Worm (Caenorhabditis elegans): ENCODE results near the gene T05C7.4.
"Not testable (repeated sequence)": the region's sequence is repeated elsewhere in the genome, so short reads cannot be mapped to it uniquely, and the experiment has no call there.

The T05C7.4 gene

ce11 chrIV:73175-73574 is 19.7 kb upstream of the T05C7.4 start:
- no peak for TF ChIP-seq pha-4 (tag; optimal IDR thresholded peaks at IDR 0.05)
- TF ChIP-seq lsy-2 (tag; optimal IDR thresholded peaks at IDR 0.05), result no peak
- no peak for TF ChIP-seq mls-2 (tag; optimal IDR thresholded peaks at IDR 0.05)
- TF ChIP-seq elt-3 (tag; optimal IDR thresholded peaks at IDR 0.05), result no peak
- TF ChIP-seq drap-1 (GFP tag; optimal IDR thresholded peaks at IDR 0.05), result no peak
- no peak for TF ChIP-seq nhr-76 (tag; optimal IDR thresholded peaks at IDR 0.05)
- no peak for TF ChIP-seq nhr-237 (tag; optimal IDR thresholded peaks at IDR 0.05)
- TF ChIP-seq zip-8 (tag; optimal IDR thresholded peaks at IDR 0.05), result no peak
- TF ChIP-seq lin-13 (tag; optimal IDR thresholded peaks at IDR 0.05), result no peak
- TF ChIP-seq M03D4.4 (tag; optimal IDR thresholded peaks at IDR 0.05), result no peak
- TF ChIP-seq hlh-1 (tag; optimal IDR thresholded peaks at IDR 0.05), result no peak
- no peak for TF ChIP-seq ceh-43 (GFP tag; optimal IDR thresholded peaks at IDR 0.05)
- no peak for TF ChIP-seq sem-2 (GFP tag; optimal IDR thresholded peaks at IDR 0.05)
- no peak for TF ChIP-seq mep-1 (tag; optimal IDR thresholded peaks at IDR 0.05)
- no peak for TF ChIP-seq unc-62 (GFP tag; optimal IDR thresholded peaks at IDR 0.05)
- TF ChIP-seq blmp-1 (tag; optimal IDR thresholded peaks at IDR 0.05), result no peak
- no peak for TF ChIP-seq ceh-83 (GFP tag; optimal IDR thresholded peaks at IDR 0.05)

- TF ChIP-seq zip-8 (tag; optimal IDR thresholded peaks at IDR 0.05) (peak; percentile 95), snpc-4 (tag; optimal IDR thresholded peaks at IDR 0.05) (no peak)
Measured at ce11 chrIV:71266-71665, 17.8 kb upstream of the T05C7.4 start.

ce11 chrIV:61448-61847 is 8.0 kb upstream of the T05C7.4 start, which contains the start of gene T05C7.7:
Gene T05C7.7 (plus strand): TSS chrIV:61748.
- TF ChIP-seq nhr-76 (tag; optimal IDR thresholded peaks at IDR 0.05); flh-1 (GFP tag; optimal IDR thresholded peaks at IDR 0.05); snpc-4 (tag; optimal IDR thresholded peaks at IDR 0.05): not testable (repeated sequence)

- TF ChIP-seq elt-3 (tag; optimal IDR thresholded peaks at IDR 0.05) (no peak), unc-39 (tag; optimal IDR thresholded peaks at IDR 0.05) (no peak), drap-1 (GFP tag; optimal IDR thresholded peaks at IDR 0.05) (no peak), lsy-2 (tag; optimal IDR thresholded peaks at IDR 0.05) (no peak), ceh-83 (GFP tag; optimal IDR thresholded peaks at IDR 0.05) (no peak), hlh-1 (tag; optimal IDR thresholded peaks at IDR 0.05) (no peak), nhr-237 (tag; optimal IDR thresholded peaks at IDR 0.05) (no peak), ztf-11 (tag; optimal IDR thresholded peaks at IDR 0.05) (no peak), mab-5 (tag; optimal IDR thresholded peaks at IDR 0.05) (no peak), ceh-43 (GFP tag; optimal IDR thresholded peaks at IDR 0.05) (no peak)
Measured at ce11 chrIV:58818-59217, 5.4 kb upstream of the T05C7.4 start, which contains the start of gene T05C7.5. Gene T05C7.5 (minus strand): TSS chrIV:58918.

- TF ChIP-seq nhr-2 (tag; optimal IDR thresholded peaks at IDR 0.05) (peak; percentile 42), sptf-1 (tag; optimal IDR thresholded peaks at IDR 0.05) (peak; percentile 29), unc-62 (GFP tag; optimal IDR thresholded peaks at IDR 0.05) (no peak), nhr-237 (tag; optimal IDR thresholded peaks at IDR 0.05) (peak; percentile 69), blmp-1 (tag; optimal IDR thresholded peaks at IDR 0.05) (no peak), ces-1 (GFP tag; optimal IDR thresholded peaks at IDR 0.05) (no peak), pha-4 (tag; optimal IDR thresholded peaks at IDR 0.05) (peak; percentile 63), unc-120 (tag; optimal IDR thresholded peaks at IDR 0.05; ENCODE audit: poor library complexity, severe bottlenecking) (peak; percentile 16), drap-1 (GFP tag; optimal IDR thresholded peaks at IDR 0.05) (peak; percentile 55), mls-2 (tag; optimal IDR thresholded peaks at IDR 0.05) (peak; percentile 13), mep-1 (tag; optimal IDR thresholded peaks at IDR 0.05) (peak; percentile 17), lin-32 (GFP tag; optimal IDR thresholded peaks at IDR 0.05) (no peak)
Measured at ce11 chrIV:51219-51618, 2.2 kb downstream of the T05C7.4 start.

- TF ChIP-seq unc-62 (GFP tag; optimal IDR thresholded peaks at IDR 0.05) (no peak), unc-120 (tag; optimal IDR thresholded peaks at IDR 0.05; ENCODE audit: poor library complexity, severe bottlenecking) (no peak), elt-3 (tag; optimal IDR thresholded peaks at IDR 0.05) (no peak), nhr-76 (tag; optimal IDR thresholded peaks at IDR 0.05) (no peak), bed-3 (GFP tag; optimal IDR thresholded peaks at IDR 0.05) (no peak), lsy-2 (tag; optimal IDR thresholded peaks at IDR 0.05) (no peak), mls-2 (tag; optimal IDR thresholded peaks at IDR 0.05) (no peak), pha-4 (tag; optimal IDR thresholded peaks at IDR 0.05) (no peak), ces-1 (GFP tag; optimal IDR thresholded peaks at IDR 0.05) (no peak), lin-32 (GFP tag; optimal IDR thresholded peaks at IDR 0.05) (no peak), blmp-1 (tag; optimal IDR thresholded peaks at IDR 0.05) (no peak), elt-1 (tag; optimal IDR thresholded peaks at IDR 0.05; ENCODE audit: borderline replicate concordance, insufficient read depth) (no peak)
Measured at ce11 chrIV:48780-49179, 4.7 kb downstream of the T05C7.4 start, which contains the start of gene frm-5.1. Gene frm-5.1 (minus strand): TSS chrIV:48880.
